Worm (Caenorhabditis elegans): ENCODE results near the gene ptr-20.

DNA sequence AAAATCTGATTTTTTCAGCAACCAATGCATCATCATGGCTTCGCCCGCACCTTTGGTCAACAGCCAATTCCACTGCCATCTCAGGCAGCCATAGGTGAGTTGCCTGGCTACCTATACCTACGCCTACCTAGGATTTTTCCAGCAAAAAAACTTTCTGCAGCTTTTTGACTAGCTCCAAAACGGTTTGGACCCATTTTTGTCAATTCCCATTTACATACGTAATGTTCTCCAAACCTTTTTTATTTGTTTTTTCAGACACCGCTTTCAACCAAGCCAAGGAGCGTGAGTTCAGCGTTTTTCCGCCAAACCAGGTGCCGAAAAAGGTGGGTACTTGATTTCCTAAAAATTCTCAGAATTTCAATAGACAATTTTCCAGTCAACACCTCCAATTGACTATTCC, 14.3 kb upstream of the ptr-20 start:
- no peak for TF ChIP-seq dox-1 (GFP tag; IDR thresholded peaks at IDR 0.05)
- TF ChIP-seq mes-4 (tag; optimal IDR thresholded peaks at IDR 0.05) = no peak
- TF ChIP-seq tbp1 (GFP tag; optimal IDR thresholded peaks at IDR 0.05) = no peak
- TF ChIP-seq ccch-3 (GFP tag; optimal IDR thresholded peaks at IDR 0.05) = no peak
